Worm (Caenorhabditis elegans) whole organism, young adult: ENCODE results near the gene tomm-70.

ENCODE experiments used
- C06A6.2 ChIP-seq: fragments of 200-800 bp; sonication (Bioruptor generic); conservative IDR thresholded peaks from 2 replicates; pipeline ENCODE4 v1.3.6; 2022; ENCODE audit warnings: missing genetic modification characterization, missing compliant biosample characterization
- F55B11.4 ChIP-seq: sonication (generic microtip); optimal IDR thresholded peaks from 2 replicates; lab custom pipeline; 2016; ENCODE audit warnings: missing compliant biosample characterization, missing genetic modification characterization, borderline replicate concordance; ENCODE audit not compliant: insufficient read depth
- Y79H2A.3 ChIP-seq: fragments of 200-800 bp; sonication (Bioruptor generic); conservative IDR thresholded peaks from 2 replicates; pipeline ENCODE4 v1.3.6; 2022; ENCODE audit warnings: missing genetic modification reagents, missing genetic modification characterization, missing compliant biosample characterization
- attf-3 ChIP-seq: fragments of 200-800 bp; sonication (Bioruptor generic); conservative IDR thresholded peaks from 2 replicates; pipeline ENCODE4 v1.3.6; 2022; ENCODE audit warnings: missing genetic modification reagents, missing genetic modification characterization, missing compliant biosample characterization
- bed-2 ChIP-seq: fragments of 200-800 bp; sonication (Bioruptor generic); IDR thresholded peaks from 2 replicates; pipeline ENCODE4 v1.3.6; 2022; ENCODE audit warnings: missing genetic modification reagents, missing genetic modification characterization, missing compliant biosample characterization
- cebp-1 ChIP-seq, 2 experiments: fragments of 200-800 bp in 1 of 2; sonication (Bioruptor generic) in 1 of 2; sonication (generic microtip) in 1 of 2; IDR thresholded peaks in 1 of 2; optimal IDR thresholded peaks in 1 of 2; 2 replicates each; pipeline versions ENCODE4 v1.3.6 to Lab custom; 2017 to 2022; ENCODE audit warnings: missing compliant biosample characterization in 2 of 2, missing genetic modification characterization in 2 of 2, mild to moderate bottlenecking in 1 of 2, missing genetic modification reagents in 1 of 2, moderate library complexity in 1 of 2
- dpff-1 ChIP-seq: sonication (generic microtip); optimal IDR thresholded peaks from 2 replicates; lab custom pipeline; 2017; ENCODE audit warnings: mild to moderate bottlenecking, missing genetic modification characterization, missing compliant biosample characterization
- let-526 ChIP-seq: fragments of 200-800 bp; sonication (Bioruptor generic); IDR thresholded peaks from 2 replicates; pipeline ENCODE4 v1.3.6; 2022; ENCODE audit warnings: missing genetic modification reagents, missing genetic modification characterization, missing compliant biosample characterization
- lin-26 ChIP-seq: fragments of 200-800 bp; sonication (Bioruptor generic); IDR thresholded peaks from 2 replicates; pipeline ENCODE4 v1.3.6; 2022; ENCODE audit warnings: missing genetic modification reagents, missing genetic modification characterization, missing compliant biosample characterization
- nfya-1 ChIP-seq: sonication (generic microtip); optimal IDR thresholded peaks from 2 replicates; lab custom pipeline; 2017; ENCODE audit warnings: antibody characterized with exemption, missing compliant biosample characterization, missing genetic modification characterization, borderline replicate concordance; ENCODE audit not compliant: insufficient read depth
- rpc-1 ChIP-seq, 2 experiments: fragments of 150-350 bp in 1 of 2; sonication (generic microtip) in 1 of 2; optimal IDR thresholded peaks; 2 replicates each; lab custom pipeline; 2014 to 2018; ENCODE audit warnings: missing biosample characterization in 1 of 2, missing genetic modification characterization in 1 of 2, missing genetic modification reagents in 1 of 2, missing genotype in 1 of 2
- snpc-1.1 ChIP-seq: sonication (generic microtip); optimal IDR thresholded peaks from 2 replicates; lab custom pipeline; 2017; ENCODE audit warnings: missing genetic modification characterization, mild to moderate bottlenecking, missing compliant biosample characterization, antibody characterized with exemption, moderate library complexity, missing genotype, missing genetic modification reagents; ENCODE audit not compliant: insufficient read depth
- snpc-4 ChIP-seq, 5 experiments: fragments of 150-350 bp in 1 of 5; sonication (generic microtip) in 4 of 5; optimal IDR thresholded peaks; 2 replicates each; lab custom pipeline; 2014 to 2018; ENCODE audit warnings: missing genetic modification characterization in 5 of 5, missing biosample characterization in 3 of 5, antibody characterized with exemption in 2 of 5, mild to moderate bottlenecking in 2 of 5, missing compliant biosample characterization in 2 of 5, missing genotype in 2 of 5, moderate library complexity in 2 of 5, missing genetic modification reagents in 1 of 5
- zfh-2 ChIP-seq: fragments of 200-800 bp; sonication (Bioruptor generic); conservative IDR thresholded peaks from 2 replicates; pipeline ENCODE4 v1.3.6; 2022; ENCODE audit warnings: missing genetic modification reagents, missing genetic modification characterization, missing compliant biosample characterization

- TF ChIP-seq C06A6.2 (GFP tag; lab: Robert Waterston, UW) (no peak), let-526 (no peak), cebp-1 (GFP tag; IDR thresholded peaks at IDR 0.05; lab: Robert Waterston, UW) (no peak), cebp-1 (tag; optimal IDR thresholded peaks at IDR 0.05; lab: Kevin White, UChicago) (no peak), snpc-4 (GFP tag; optimal IDR thresholded peaks at IDR 0.05; lab: Kevin White, UChicago) (no peak), snpc-4 (tag; optimal IDR thresholded peaks at IDR 0.05; lab: Kevin White, UChicago) (no peak), bed-2 (GFP tag; lab: Robert Waterston, UW) (no peak), F55B11.4 (tag; lab: Kevin White, UChicago) (no peak), attf-3 (GFP tag; lab: Robert Waterston, UW) (no peak), rpc-1 (optimal IDR thresholded peaks at IDR 0.05; lab: Kevin White, UChicago) (no peak), rpc-1 (tag; optimal IDR thresholded peaks at IDR 0.05; lab: Kevin White, UChicago) (no peak), Y79H2A.3 (GFP tag; lab: Robert Waterston, UW) (no peak), zfh-2 (GFP tag; lab: Robert Waterston, UW) (no peak), snpc-1.1 (tag; lab: Kevin White, UChicago) (no peak), dpff-1 (no peak), lin-26 (GFP tag; lab: Robert Waterston, UW) (no peak), nfya-1 (tag; lab: Kevin White, UChicago) (no peak)
These were observed 16.6 kb upstream of the tomm-70 start, which contains the start of gene K02D10.2 for ce11 chrIII:8771162-8771561.
